Worm (Caenorhabditis elegans): Measurements from ENCODE around the gene ZK105.5.

Gene ZK105.5

DNA sequence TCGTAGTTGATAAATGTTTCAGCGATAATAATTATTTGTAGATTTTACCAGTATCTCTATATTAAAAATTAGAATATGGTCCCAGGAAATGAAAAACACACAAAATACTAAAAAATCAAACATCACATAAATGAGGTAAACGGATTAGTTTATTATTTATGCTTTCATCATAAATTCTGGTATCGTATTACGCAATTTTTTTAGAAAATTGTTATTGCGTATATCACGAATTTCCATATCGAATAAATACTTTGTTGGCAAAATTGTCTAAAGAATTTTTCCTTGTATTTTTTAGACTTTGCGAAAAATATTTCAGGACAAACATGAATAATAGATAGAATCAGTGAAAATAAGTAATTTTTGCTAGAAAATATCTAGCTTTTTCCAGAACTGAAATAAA lies 8.7 kb upstream of the ZK105.5 start:
- TF ChIP-seq fos-1 (tag; optimal IDR thresholded peaks at IDR 0.05): no peak
- no peak for TF ChIP-seq grh-1 (GFP tag; IDR thresholded peaks at IDR 0.05)
- no peak for TF ChIP-seq ceh-82 (tag; optimal IDR thresholded peaks at IDR 0.05)
- TF ChIP-seq swsn-7 (tag; optimal IDR thresholded peaks at IDR 0.05): no peak
- TF ChIP-seq dsc-1 (tag; optimal IDR thresholded peaks at IDR 0.05): no peak
- no peak for TF ChIP-seq aha-1 (tag; optimal IDR thresholded peaks at IDR 0.05)
- no peak for TF ChIP-seq sptf-1 (tag; optimal IDR thresholded peaks at IDR 0.05)

DNA sequence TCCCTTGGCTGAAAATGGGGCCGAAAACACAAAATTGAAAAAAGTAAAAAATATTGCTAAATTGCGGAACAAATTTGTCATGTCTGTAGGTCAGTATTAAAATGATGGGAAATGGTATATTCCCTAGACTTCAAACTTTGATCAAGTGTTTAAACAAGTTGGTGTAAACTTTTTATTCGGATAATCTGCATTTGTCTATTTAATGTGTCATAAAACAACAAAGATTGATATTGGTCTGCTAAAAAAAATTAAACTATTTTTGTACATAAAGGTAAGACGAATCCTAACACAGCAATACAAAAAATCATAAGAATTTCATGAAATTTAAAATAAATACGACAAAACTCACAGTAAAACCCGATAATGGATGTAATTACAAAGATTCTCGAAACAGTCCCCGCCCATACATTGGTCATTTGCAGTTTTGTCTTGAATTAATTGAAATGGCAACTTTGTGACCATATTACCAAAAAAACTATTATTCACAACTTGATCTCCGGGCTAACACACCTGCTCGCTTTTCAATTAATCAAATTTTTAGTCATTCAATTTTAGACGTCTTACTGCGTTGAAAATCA lies 6.5 kb upstream of the ZK105.5 start, which contains the start of the genes ZK105.6 and ZK105.8:
ZK105.6 (minus strand) TSS at position 101 of the 578 bp plus-strand sequence.
ZK105.8 (plus strand) TSS at position 528 of the 578 bp plus-strand sequence.
- TF ChIP-seq nhr-20 (tag; optimal IDR thresholded peaks at IDR 0.05) (no peak), egl-13 (tag; optimal IDR thresholded peaks at IDR 0.05) (no peak), swsn-7 (tag; optimal IDR thresholded peaks at IDR 0.05) (no peak), ztf-4 (tag; optimal IDR thresholded peaks at IDR 0.05) (no peak), mep-1 (tag; optimal IDR thresholded peaks at IDR 0.05) (no peak), ces-1 (GFP tag; optimal IDR thresholded peaks at IDR 0.05) (no peak), sptf-1 (tag; optimal IDR thresholded peaks at IDR 0.05) (no peak), nhr-71 (tag; optimal IDR thresholded peaks at IDR 0.05) (no peak), ceh-63 (GFP tag; optimal IDR thresholded peaks at IDR 0.05) (no peak), snpc-4 (tag; optimal IDR thresholded peaks at IDR 0.05) (no peak), sox-4 (tag; optimal IDR thresholded peaks at IDR 0.05) (no peak), ztf-11 (tag; optimal IDR thresholded peaks at IDR 0.05) (no peak), lin-14 (GFP tag; optimal IDR thresholded peaks at IDR 0.05) (no peak), pag-3 (tag; optimal IDR thresholded peaks at IDR 0.05; ENCODE audit: borderline replicate concordance, insufficient read depth) (no peak), lin-15B (tag; optimal IDR thresholded peaks at IDR 0.05) (no peak), dsc-1 (tag; optimal IDR thresholded peaks at IDR 0.05) (no peak), C04F5.9 (tag; optimal IDR thresholded peaks at IDR 0.05) (no peak)

DNA sequence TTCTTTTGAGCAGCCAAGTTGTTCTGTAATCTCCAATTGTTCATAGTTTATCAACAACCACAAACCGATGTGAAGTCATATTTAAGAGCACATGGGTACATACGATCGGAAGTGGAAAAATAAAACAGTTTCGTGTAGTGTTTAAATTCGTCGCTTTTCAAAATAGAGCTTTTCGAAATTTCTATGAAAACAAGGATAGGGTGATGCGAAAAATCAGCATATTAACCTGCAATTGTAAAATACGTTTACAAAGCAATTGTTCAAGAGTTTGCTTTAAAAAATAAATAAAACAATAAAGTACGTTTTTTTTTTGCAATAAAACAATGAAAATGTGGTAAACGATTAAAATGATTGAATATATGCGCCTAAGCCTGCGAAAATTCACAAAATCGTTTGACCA lies 4.4 kb upstream of the ZK105.5 start, which contains the start of gene ZK105.14:
ZK105.14 (minus strand) TSS at position 101 of the 400 bp plus-strand sequence.
- TF ChIP-seq lsy-2 (tag; optimal IDR thresholded peaks at IDR 0.05) (no peak), tlp-1 (tag; optimal IDR thresholded peaks at IDR 0.05) (no peak), nhr-84 (tag; optimal IDR thresholded peaks at IDR 0.05) (no peak), rnt-1 (tag; optimal IDR thresholded peaks at IDR 0.05) (no peak)

DNA sequence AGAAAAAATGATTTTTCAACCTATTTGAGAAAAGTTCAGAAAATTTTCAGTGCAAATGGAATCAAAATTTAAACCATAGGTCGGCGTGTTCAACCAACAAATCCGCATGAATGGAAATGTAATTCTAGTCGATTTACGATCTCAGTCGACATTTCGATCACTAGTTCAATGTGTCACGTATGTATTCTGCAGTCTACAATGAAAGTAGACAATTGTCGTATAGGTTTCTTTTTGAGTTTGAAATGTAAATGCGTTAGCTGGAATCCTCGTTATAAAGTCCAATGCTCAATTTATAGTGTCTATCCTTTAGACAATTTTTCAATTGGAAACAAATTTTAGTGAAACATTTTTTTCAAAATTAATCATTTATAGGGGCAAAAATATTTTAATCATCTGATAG lies 1.5 kb downstream of the ZK105.5 start, which contains the start of gene ZK105.12:
ZK105.12 (minus strand) TSS at position 101 of the 400 bp plus-strand sequence.
- no peak for TF ChIP-seq sptf-1 (tag; optimal IDR thresholded peaks at IDR 0.05)
- no peak for TF ChIP-seq hpl-2 (GFP tag; optimal IDR thresholded peaks at IDR 0.05)
- TF ChIP-seq ceh-82 (tag; optimal IDR thresholded peaks at IDR 0.05): no peak
- TF ChIP-seq efl-1 (optimal IDR thresholded peaks at IDR 0.05): no peak
- no peak for TF ChIP-seq efl-1 (GFP tag; optimal IDR thresholded peaks at IDR 0.05 in 1 of 2)
- no peak for TF ChIP-seq ama-1 (optimal IDR thresholded peaks at IDR 0.05)
- TF ChIP-seq nhr-28 (tag; optimal IDR thresholded peaks at IDR 0.05): no peak
- no peak for TF ChIP-seq lin-13 (GFP tag; optimal IDR thresholded peaks at IDR 0.05)
- TF ChIP-seq alr-1 (tag; optimal IDR thresholded peaks at IDR 0.05; ENCODE audit: borderline replicate concordance): no peak
- no peak for TF ChIP-seq mep-1 (tag; optimal IDR thresholded peaks at IDR 0.05)
- TF ChIP-seq tlp-1 (tag; optimal IDR thresholded peaks at IDR 0.05): no peak
- no peak for TF ChIP-seq pax-3 (tag; optimal IDR thresholded peaks at IDR 0.05)
- TF ChIP-seq vab-15 (tag; optimal IDR thresholded peaks at IDR 0.05): no peak
- no peak for TF ChIP-seq nhr-90 (tag; optimal IDR thresholded peaks at IDR 0.05; ENCODE audit: poor library complexity)
- no peak for TF ChIP-seq pag-3 (tag; optimal IDR thresholded peaks at IDR 0.05; ENCODE audit: borderline replicate concordance, insufficient read depth)
- no peak for TF ChIP-seq lin-35 (GFP tag; optimal IDR thresholded peaks at IDR 0.05)
- no peak for TF ChIP-seq sox-4 (tag; optimal IDR thresholded peaks at IDR 0.05)
- no peak for TF ChIP-seq elt-2 (tag; optimal IDR thresholded peaks at IDR 0.05)
- no peak for TF ChIP-seq ztf-11 (tag; optimal IDR thresholded peaks at IDR 0.05)
- no peak for TF ChIP-seq nhr-47 (tag; optimal IDR thresholded peaks at IDR 0.05)
